Worm (Caenorhabditis elegans): ENCODE results near the gene F36A4.3.

F36A4.3 gene

DNA sequence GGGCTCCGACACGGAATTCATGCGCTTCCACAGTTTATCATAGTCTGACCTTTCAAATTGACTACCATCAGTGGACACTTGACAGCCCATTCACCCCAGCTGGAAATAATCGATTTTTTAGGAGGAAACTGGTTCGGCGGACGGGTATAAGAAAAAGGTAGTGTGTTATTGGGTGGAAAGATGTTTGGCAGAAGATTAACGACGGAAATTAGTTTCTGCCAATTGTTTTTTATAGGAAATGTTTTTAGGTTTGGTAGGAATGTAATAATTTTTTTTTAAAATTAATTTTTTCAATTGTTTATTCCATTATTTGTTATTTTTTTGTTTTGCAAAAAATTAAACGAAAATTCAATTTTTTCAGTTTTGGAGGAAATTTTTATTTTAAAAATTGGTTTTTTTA lies 29.6 kb downstream of the F36A4.3 start, which contains the start of gene F15E6.9:
Gene F15E6.9, minus strand, starts transcription at position 101 of the 400 bp plus-strand sequence.
- TF ChIP-seq nhr-2 (tag; optimal IDR thresholded peaks at IDR 0.05) (no peak), nhr-237 (tag; optimal IDR thresholded peaks at IDR 0.05) (no peak), bed-3 (GFP tag; optimal IDR thresholded peaks at IDR 0.05) (no peak), sptf-1 (tag; optimal IDR thresholded peaks at IDR 0.05) (no peak), ceh-83 (GFP tag; optimal IDR thresholded peaks at IDR 0.05) (no peak)

ce11 chrIV:4299994-4300393 lies 30.6 kb downstream of the F36A4.3 start:
- TF ChIP-seq unc-39 (tag; optimal IDR thresholded peaks at IDR 0.05) (no peak), mls-2 (tag; optimal IDR thresholded peaks at IDR 0.05) (no peak), hlh-1 (tag; optimal IDR thresholded peaks at IDR 0.05) (no peak), ces-1 (GFP tag; optimal IDR thresholded peaks at IDR 0.05) (no peak), nhr-237 (tag; optimal IDR thresholded peaks at IDR 0.05) (no peak), nhr-76 (tag; optimal IDR thresholded peaks at IDR 0.05) (no peak)

DNA sequence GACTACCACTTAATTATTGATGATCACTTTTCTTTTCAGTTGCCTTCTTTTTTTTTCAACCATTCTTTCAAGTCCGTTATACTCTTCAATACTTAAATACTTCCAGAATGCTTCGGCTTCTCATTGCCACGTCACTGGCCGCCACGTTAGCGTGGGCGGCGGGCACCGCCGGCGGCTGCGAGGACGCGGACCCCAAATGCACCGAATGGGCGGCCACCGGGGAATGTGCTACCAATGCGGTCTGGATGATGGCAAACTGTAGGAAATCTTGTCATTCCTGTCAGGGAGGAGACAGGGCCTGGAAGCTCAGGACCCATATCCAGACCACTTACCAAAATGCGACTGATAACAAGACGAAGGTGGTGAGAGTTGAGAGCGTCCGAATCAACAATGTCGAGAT lies 31.8 kb downstream of the F36A4.3 start, which contains the start of gene lgc-22:
Gene lgc-22, plus strand, starts transcription at position 105 of the 400 bp plus-strand sequence.
- TF ChIP-seq ztf-11 (tag; optimal IDR thresholded peaks at IDR 0.05), result no peak
- TF ChIP-seq mep-1 (tag; optimal IDR thresholded peaks at IDR 0.05), result no peak
- TF ChIP-seq ham-2 (GFP tag; optimal IDR thresholded peaks at IDR 0.05), result no peak
- TF ChIP-seq tbx-8 (GFP tag; optimal IDR thresholded peaks at IDR 0.05), result no peak
- no peak for TF ChIP-seq M03D4.4 (tag; optimal IDR thresholded peaks at IDR 0.05)
- TF ChIP-seq ceh-43 (GFP tag; optimal IDR thresholded peaks at IDR 0.05), result no peak
- no peak for TF ChIP-seq mab-5 (tag; optimal IDR thresholded peaks at IDR 0.05)
- TF ChIP-seq zip-8 (tag; optimal IDR thresholded peaks at IDR 0.05), result no peak
- TF ChIP-seq lsy-2 (tag; optimal IDR thresholded peaks at IDR 0.05), result no peak
- TF ChIP-seq sem-2 (GFP tag; optimal IDR thresholded peaks at IDR 0.05), result no peak
- TF ChIP-seq lin-13 (tag; optimal IDR thresholded peaks at IDR 0.05), result no peak
- no peak for TF ChIP-seq sptf-1 (tag; optimal IDR thresholded peaks at IDR 0.05)

ce11 chrIV:4306317-4306716 lies 36.9 kb downstream of the F36A4.3 start:
- no peak for TF ChIP-seq nhr-12 (tag; optimal IDR thresholded peaks at IDR 0.05)
- TF ChIP-seq bed-3 (GFP tag; optimal IDR thresholded peaks at IDR 0.05), result no peak
- TF ChIP-seq flh-1 (GFP tag; optimal IDR thresholded peaks at IDR 0.05), result no peak
- TF ChIP-seq hlh-1 (tag; optimal IDR thresholded peaks at IDR 0.05), result no peak

ce11 chrIV:4307227-4307946 lies 38.0 kb downstream of the F36A4.3 start, which contains the start of gene set-9:
set-9 (plus strand) TSS chrIV:4307896.
- TF ChIP-seq bed-3 (GFP tag; optimal IDR thresholded peaks at IDR 0.05), result no peak
- TF ChIP-seq hlh-1 (tag; optimal IDR thresholded peaks at IDR 0.05), result no peak
- no peak for TF ChIP-seq nhr-12 (tag; optimal IDR thresholded peaks at IDR 0.05)
- no peak for TF ChIP-seq lin-32 (GFP tag; optimal IDR thresholded peaks at IDR 0.05)
- peak; percentile 13 for TF ChIP-seq lsy-2 (tag; optimal IDR thresholded peaks at IDR 0.05)

DNA sequence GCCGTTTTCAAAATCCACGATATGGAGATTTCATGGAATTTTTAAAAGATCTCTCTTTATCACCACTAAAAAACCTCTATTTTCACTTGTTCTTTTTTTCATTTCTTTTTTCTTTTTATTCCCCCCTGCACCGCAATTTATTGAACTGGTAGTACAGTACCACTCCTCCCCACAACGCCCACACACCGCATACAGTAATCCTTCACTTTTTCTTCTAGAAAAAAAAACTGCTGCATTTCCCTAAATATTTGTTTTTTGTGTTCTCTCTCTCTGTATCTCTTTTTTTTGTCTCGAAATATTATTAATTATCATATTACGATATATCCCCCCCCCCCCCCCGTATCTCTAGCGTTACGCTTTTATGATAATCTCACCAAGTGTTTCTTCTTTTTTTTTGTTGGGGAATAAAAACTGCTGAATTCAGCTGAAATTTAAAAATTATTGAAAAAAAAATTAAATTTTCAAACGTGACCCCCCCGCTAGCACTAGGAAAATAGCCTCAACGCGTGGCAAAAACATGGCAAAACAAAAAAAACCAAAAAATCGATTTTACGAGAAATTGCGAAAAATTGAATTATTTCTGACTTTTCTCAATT lies 47.5 kb downstream of the F36A4.3 start, which contains the start of gene Y24D9B.1:
Gene Y24D9B.1, plus strand, starts transcription at position 546 of the 596 bp plus-strand sequence.
- TF ChIP-seq nhr-76 (tag; optimal IDR thresholded peaks at IDR 0.05) (no peak), M03D4.4 (tag; optimal IDR thresholded peaks at IDR 0.05) (no peak), mls-2 (tag; optimal IDR thresholded peaks at IDR 0.05) (no peak), lin-13 (tag; optimal IDR thresholded peaks at IDR 0.05) (no peak), drap-1 (GFP tag; optimal IDR thresholded peaks at IDR 0.05) (no peak), nhr-2 (tag; optimal IDR thresholded peaks at IDR 0.05) (no peak), unc-39 (tag; optimal IDR thresholded peaks at IDR 0.05) (no peak), lsy-2 (tag; optimal IDR thresholded peaks at IDR 0.05) (no peak), snpc-4 (tag; optimal IDR thresholded peaks at IDR 0.05) (no peak), flh-1 (GFP tag; optimal IDR thresholded peaks at IDR 0.05) (no peak), pha-4 (tag; optimal IDR thresholded peaks at IDR 0.05) (no peak), ham-2 (GFP tag; optimal IDR thresholded peaks at IDR 0.05) (no peak), elt-1 (tag; optimal IDR thresholded peaks at IDR 0.05; ENCODE audit: borderline replicate concordance, insufficient read depth) (no peak), ceh-43 (GFP tag; optimal IDR thresholded peaks at IDR 0.05) (no peak), sem-2 (GFP tag; optimal IDR thresholded peaks at IDR 0.05) (no peak), ces-1 (GFP tag; optimal IDR thresholded peaks at IDR 0.05) (no peak), ceh-83 (GFP tag; optimal IDR thresholded peaks at IDR 0.05) (no peak), blmp-1 (tag; optimal IDR thresholded peaks at IDR 0.05) (no peak), sptf-1 (tag; optimal IDR thresholded peaks at IDR 0.05) (no peak)

Measured in whole organism, mixed stage, embryonic.